Fruit fly (Drosophila melanogaster): ENCODE results near the gene Brd.

The Brd gene

DNA sequence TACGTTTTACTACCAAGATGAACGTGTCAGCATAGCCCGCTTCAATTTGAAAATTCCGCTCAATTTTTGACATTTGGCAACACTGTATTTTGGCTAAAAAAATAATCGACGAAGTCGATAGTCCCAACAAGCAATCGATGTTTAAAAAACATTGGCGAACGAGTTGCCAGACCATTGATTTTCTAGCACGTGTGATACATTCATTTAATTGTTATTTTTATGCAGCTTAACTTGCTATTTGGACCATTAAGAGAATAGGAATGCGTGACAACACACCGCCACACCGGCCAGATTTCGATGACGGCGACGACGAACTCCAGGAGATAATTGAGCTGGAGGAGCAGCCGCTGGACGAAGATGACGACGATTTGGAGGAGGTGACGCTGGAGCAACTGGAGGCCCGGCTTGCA is 10.2 kb downstream of the Brd start, which contains the start of gene CG5114:
Gene CG5114, plus strand, starts transcription at position 161 of the 410 bp plus-strand sequence.
- peak; percentile 29 for TF ChIP-seq CG17801 (GFP tag; optimal IDR thresholded peaks at IDR 0.05; ENCODE audit: partially characterized antibody)

- TF ChIP-seq CG17801 (GFP tag; optimal IDR thresholded peaks at IDR 0.05; ENCODE audit: partially characterized antibody) = no peak
Measured at dm6 chr3L:14984521-14985150, 12.2 kb downstream of the Brd start, which contains the start of gene mnd. mnd (plus strand) TSS chr3L:14985100.

- no peak for TF ChIP-seq CG17801 (GFP tag; optimal IDR thresholded peaks at IDR 0.05; ENCODE audit: partially characterized antibody)
Measured at dm6 chr3L:14986340-14986916, 14.0 kb downstream of the Brd start.

DNA sequence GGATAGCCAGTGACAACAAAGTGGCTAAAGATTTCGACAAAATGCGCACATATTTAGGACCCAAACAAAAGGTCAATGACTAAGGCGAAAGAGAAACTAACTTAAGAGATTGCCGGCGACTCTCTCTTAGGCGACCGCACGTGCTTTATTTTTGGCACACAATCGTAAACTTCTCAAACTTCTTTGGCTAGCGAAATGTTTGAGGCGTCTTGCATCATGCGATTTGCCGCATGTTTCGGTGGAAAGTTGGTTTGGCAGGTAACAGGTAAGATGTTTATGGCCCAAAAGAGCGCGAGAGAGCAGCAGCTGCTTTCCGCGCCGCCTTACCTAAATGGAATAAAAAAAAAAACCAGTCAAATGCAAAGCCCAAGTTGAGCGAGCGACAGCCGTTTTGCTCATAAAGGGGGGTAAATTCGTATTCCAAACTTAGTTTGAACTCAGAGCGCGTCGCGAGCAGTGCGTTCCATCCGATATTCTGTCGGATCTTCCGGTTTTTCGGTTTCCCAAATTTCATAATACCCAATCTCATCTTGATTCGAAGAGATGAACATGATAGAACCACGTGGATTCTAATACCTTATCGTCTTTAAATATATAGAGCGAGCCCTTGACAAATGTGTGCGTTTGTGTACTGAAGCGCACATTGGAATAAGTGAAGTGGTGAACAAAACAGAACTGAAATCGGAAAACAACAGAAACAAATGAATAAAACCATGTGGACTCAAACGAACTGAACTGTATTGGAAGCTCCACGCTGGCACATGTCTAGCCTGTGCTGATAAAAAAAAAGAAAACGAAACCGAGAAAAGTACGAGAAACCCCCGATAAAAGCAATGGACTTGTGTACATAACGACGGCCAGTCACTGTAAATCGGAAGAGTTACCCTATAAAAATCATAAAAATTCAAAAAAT is 14.8 kb downstream of the Brd start:
- TF ChIP-seq CG17801 (GFP tag; optimal IDR thresholded peaks at IDR 0.05; ENCODE audit: partially characterized antibody) = no peak

DNA sequence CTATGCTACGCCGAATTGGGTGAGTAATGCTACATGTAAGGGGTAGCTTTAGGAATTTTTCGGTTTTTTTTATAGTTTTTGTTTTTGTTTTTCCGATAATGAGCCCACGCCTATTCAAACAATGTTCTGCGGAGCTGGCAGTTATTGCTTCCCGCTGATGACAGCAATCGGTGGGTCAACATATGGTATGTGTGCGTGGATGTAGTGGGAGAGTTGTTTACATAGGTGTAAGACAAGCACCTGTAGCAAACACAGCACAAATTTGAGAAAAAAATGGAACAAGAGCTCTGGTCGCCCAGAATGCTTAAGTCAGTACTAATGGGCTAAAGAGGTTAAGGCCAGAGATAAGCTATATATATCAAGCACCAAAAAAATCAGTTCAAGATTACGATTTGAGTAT is 15.8 kb downstream of the Brd start:
- no peak for TF ChIP-seq CG17801 (GFP tag; optimal IDR thresholded peaks at IDR 0.05; ENCODE audit: partially characterized antibody)

dm6 chr3L:14989879-14990278 is 17.4 kb downstream of the Brd start:
- TF ChIP-seq CG17801 (GFP tag; optimal IDR thresholded peaks at IDR 0.05; ENCODE audit: partially characterized antibody) = no peak

DNA sequence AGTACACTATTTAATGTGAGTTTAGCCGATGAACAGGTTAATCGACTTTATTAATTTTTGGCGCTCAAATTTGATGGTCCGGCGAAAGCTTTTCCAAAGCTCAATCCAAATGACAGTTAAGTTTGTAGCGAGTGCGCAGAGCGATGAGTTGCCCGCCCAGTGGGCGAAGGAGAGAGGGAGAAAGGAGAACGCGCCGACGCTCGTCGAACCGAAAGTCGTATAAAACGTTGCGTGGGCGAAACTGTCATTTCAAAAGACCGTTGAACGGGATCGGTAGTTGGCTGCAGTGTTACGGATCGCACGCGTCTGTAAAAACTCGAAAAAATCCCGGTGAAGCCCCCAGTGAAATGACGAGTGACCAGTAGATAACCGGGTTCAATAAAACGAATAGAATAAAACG is 19.6 kb downstream of the Brd start, which contains the start of gene Zip71B:
Gene Zip71B, plus strand, starts transcription at position 265 of the 400 bp plus-strand sequence.
- TF ChIP-seq CG17801 (GFP tag; optimal IDR thresholded peaks at IDR 0.05; ENCODE audit: partially characterized antibody) = no peak

dm6 chr3L:14992807-14993206 is 20.3 kb downstream of the Brd start:
- TF ChIP-seq CG17801 (GFP tag; optimal IDR thresholded peaks at IDR 0.05; ENCODE audit: partially characterized antibody) = peak; percentile 14

- peak; percentile 80 for TF ChIP-seq CG17801 (GFP tag; optimal IDR thresholded peaks at IDR 0.05; ENCODE audit: partially characterized antibody)
Measured at dm6 chr3L:14999284-15000019, 27.0 kb downstream of the Brd start, which contains the start of the genes mRpL39 and Prosbeta2. mRpL39 (minus strand) TSS chr3L:14999666. Prosbeta2 (plus strand) TSS chr3L:14999951.

dm6 chr3L:15005085-15005484 is 32.6 kb downstream of the Brd start:
- TF ChIP-seq CG17801 (GFP tag; optimal IDR thresholded peaks at IDR 0.05; ENCODE audit: partially characterized antibody) = no peak

DNA sequence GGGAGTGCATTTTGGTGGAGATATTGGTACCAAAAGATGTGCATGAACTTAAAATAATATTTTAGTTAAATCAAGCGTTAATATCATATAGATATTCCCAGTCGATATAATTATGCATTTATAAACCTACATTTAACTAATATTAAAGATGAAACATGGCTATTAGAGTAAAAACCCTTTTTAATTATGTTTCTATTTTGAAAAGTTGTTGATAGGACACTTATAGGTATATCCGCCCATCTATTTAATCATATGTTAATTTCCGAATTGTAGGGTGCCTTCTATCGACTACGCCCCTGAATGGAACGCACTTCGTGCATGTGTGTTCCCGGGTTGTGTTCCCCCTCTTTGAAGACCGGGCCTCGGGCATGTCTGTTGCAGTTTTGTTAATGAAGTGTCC is 33.3 kb downstream of the Brd start:
- no peak for TF ChIP-seq CG17801 (GFP tag; optimal IDR thresholded peaks at IDR 0.05; ENCODE audit: partially characterized antibody)

- TF ChIP-seq CG17801 (GFP tag; optimal IDR thresholded peaks at IDR 0.05; ENCODE audit: partially characterized antibody) = no peak
Measured at dm6 chr3L:15006825-15007224, 34.4 kb downstream of the Brd start.

- no peak for TF ChIP-seq CG17801 (GFP tag; optimal IDR thresholded peaks at IDR 0.05; ENCODE audit: partially characterized antibody)
Measured at dm6 chr3L:15007271-15007948, 34.9 kb downstream of the Brd start.

dm6 chr3L:15009681-15010080 is 37.2 kb downstream of the Brd start:
- no peak for TF ChIP-seq CG17801 (GFP tag; optimal IDR thresholded peaks at IDR 0.05; ENCODE audit: partially characterized antibody)

All from ovary, adult (tissue).